In the genomic region with DNA sequence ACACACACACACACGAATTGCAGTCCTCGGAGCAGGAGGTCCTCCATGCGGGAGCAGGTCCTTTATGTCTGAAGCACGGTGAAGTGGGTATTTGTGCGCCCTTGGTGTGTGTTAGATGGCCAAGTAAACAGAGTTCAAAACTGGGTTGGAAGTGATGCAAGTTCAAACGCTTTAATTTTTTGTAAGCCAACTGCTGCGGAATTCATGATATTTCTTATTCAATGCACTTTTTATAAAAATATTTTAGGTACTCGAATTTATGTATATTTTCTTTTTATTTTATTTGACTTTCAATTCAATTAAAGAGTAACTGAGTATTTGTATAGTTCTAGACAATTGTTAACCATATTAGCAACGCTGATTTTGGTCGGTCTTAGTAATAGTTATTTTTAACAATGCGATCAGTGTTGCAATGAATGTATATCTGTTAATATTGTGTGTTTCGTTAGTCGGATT, we compare ENCODE assay signal across 2 fruit fly cellular contexts.
TF ChIP-seq lines count a peak whose summit lies in the region.

TSS of gene CG14137 (minus strand) at position 101 of the 456 bp plus-strand sequence.
TSS of gene CG46394 (plus strand) at position 406 of the 456 bp plus-strand sequence.

- no peak for TF ChIP-seq CTCF in whole organism, embryonic (GFP tag; optimal IDR thresholded peaks at IDR 0.05; lab: Kevin White, UChicago)

TF ChIP-seq in whole organism, embryonic, 481 proteins besides CTCF, POLR2A, EP300 and RAD21:
- no peak for TF ChIP-seq CG10543 (GFP tag; optimal IDR thresholded peaks at IDR 0.05; lab: Kevin White, UChicago)
- no peak for TF ChIP-seq CG12942 (GFP tag; optimal IDR thresholded peaks at IDR 0.05; lab: Kevin White, UChicago)
- TF ChIP-seq Mes4 (GFP tag; optimal IDR thresholded peaks at IDR 0.05; lab: Kevin White, UChicago), result no peak
- TF ChIP-seq her (GFP tag; optimal IDR thresholded peaks at IDR 0.05; lab: Kevin White, UChicago), result no peak
- TF ChIP-seq gcm2 (GFP tag; optimal IDR thresholded peaks at IDR 0.05; lab: Kevin White, UChicago), result no peak
- no peak for TF ChIP-seq repo (GFP tag; optimal IDR thresholded peaks at IDR 0.05; lab: Kevin White, UChicago)
- no peak for TF ChIP-seq NFAT (GFP tag; IDR thresholded peaks at IDR 0.05; lab: Robert Waterston, UW)
- TF ChIP-seq gt (GFP tag; IDR thresholded peaks at IDR 0.05; lab: Robert Waterston, UW), result no peak
- TF ChIP-seq CG2889 (GFP tag; IDR thresholded peaks at IDR 0.05; lab: Robert Waterston, UW), result 0 out of 3 replicates have a peak, but pooled peaks have one; percentile 3
TF ChIP-seq in whole organism, embryonic: peak in this region for 1.

TF ChIP-seq in whole organism, wandering third instar larva, 38 proteins besides CTCF, POLR2A, EP300 and RAD21:
- TF ChIP-seq CG32264 (GFP tag; optimal IDR thresholded peaks at IDR 0.05; lab: Kevin White, UChicago) (no peak), fru (GFP tag; optimal IDR thresholded peaks at IDR 0.05; lab: Kevin White, UChicago) (no peak), Dfd (GFP tag; optimal IDR thresholded peaks at IDR 0.05; lab: Kevin White, UChicago) (peak; percentile 84), tai (GFP tag; optimal IDR thresholded peaks at IDR 0.05; lab: Kevin White, UChicago) (no peak), brk (GFP tag; optimal IDR thresholded peaks at IDR 0.05; lab: Kevin White, UChicago) (no peak), CrebA (GFP tag; optimal IDR thresholded peaks at IDR 0.05; lab: Kevin White, UChicago; ENCODE audit: borderline replicate concordance) (no peak)

Comparison
In these comparisons a context has a peak if more than half of its experiments do, and no peak if none do; other contexts are left out.
1. Of the 10 proteins assayed by ChIP-seq in both whole organism, embryonic and whole organism, wandering third instar larva: peak only in whole organism, embryonic: none; only in whole organism, wandering third instar larva: Dfd; in both: none; in neither: 9.